Fruit fly (Drosophila melanogaster) whole organism: ENCODE data around the gene CG6654.

ENCODE experiments used
- CG8478 ChIP-seq: fragments of >200 bp; optimal IDR thresholded peaks from 2 replicates; lab custom pipeline; 2018; ENCODE audit warnings: inconsistent platforms
- EcR ChIP-seq, 2 experiments: fragments of >200 bp; optimal IDR thresholded peaks; 2 replicates each; lab custom pipeline; 2017; ENCODE audit warnings: missing biosample characterization in 2 of 2, missing genetic modification characterization in 2 of 2, missing genetic modification reagents in 2 of 2
- psq ChIP-seq: fragments of >200 bp; optimal IDR thresholded peaks from 2 replicates; lab custom pipeline; 2017
- usp ChIP-seq: fragments of >200 bp; optimal IDR thresholded peaks from 2 replicates; lab custom pipeline; 2017; ENCODE audit warnings: missing biosample characterization, missing genetic modification characterization, mixed read lengths

DNA sequence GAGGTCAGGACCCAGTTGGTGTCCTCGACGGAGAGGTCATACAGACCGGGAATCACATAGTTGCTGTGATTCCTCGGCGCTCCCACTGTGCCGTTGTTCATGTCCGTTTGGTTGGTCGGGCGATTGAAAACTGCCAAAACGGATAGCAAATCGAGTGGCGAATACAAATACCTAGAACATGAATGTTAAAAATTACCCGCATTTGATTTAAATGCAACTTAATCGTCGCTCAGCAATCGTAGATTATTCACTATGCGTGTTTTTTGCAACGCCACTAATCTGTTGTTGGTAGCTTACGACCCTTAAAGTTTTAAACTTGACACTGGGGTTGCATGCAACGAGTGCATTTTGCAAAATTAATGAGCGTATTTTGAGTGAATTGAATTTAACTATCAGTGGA is 35.6 kb upstream of the CG6654 start, which contains the start of gene Amt:
- TF ChIP-seq usp (no peak), psq (no peak), CG8478 (lab: Kevin White, UChicago) (no peak), EcR (GFP tag; optimal IDR thresholded peaks at IDR 0.05; lab: Kevin White, UChicago) (no peak)
